Worm (Caenorhabditis elegans): ENCODE data around the gene hach-1.

hach-1 gene

ce11 chrIII:5565699-5566098 lies 10.4 kb downstream of the hach-1 start:
- no peak for TF ChIP-seq unc-3 (GFP tag; conservative IDR thresholded peaks at IDR 0.05)
- no peak for TF ChIP-seq unc-3 (tag; optimal IDR thresholded peaks at IDR 0.05)
- TF ChIP-seq unc-55 (GFP tag; optimal IDR thresholded peaks at IDR 0.05): peak; percentile 8
- no peak for TF ChIP-seq dve-1 (tag; optimal IDR thresholded peaks at IDR 0.05)

ce11 chrIII:5566496-5566895 lies 11.2 kb downstream of the hach-1 start:
- no peak for TF ChIP-seq ref-2 (tag; optimal IDR thresholded peaks at IDR 0.05)
- no peak for TF ChIP-seq ceh-9 (tag; optimal IDR thresholded peaks at IDR 0.05)
- TF ChIP-seq hlh-15 (tag; optimal IDR thresholded peaks at IDR 0.05): no peak
- no peak for TF ChIP-seq ahr-1 (tag; optimal IDR thresholded peaks at IDR 0.05)
- no peak for TF ChIP-seq lin-11 (tag; optimal IDR thresholded peaks at IDR 0.05)
- TF ChIP-seq pqm-1 (tag; optimal IDR thresholded peaks at IDR 0.05): no peak
- no peak for TF ChIP-seq unc-42 (tag; optimal IDR thresholded peaks at IDR 0.05)
- no peak for TF ChIP-seq T23F11.4 (GFP tag; optimal IDR thresholded peaks at IDR 0.05)
- no peak for TF ChIP-seq unc-86 (tag; optimal IDR thresholded peaks at IDR 0.05)
- TF ChIP-seq odd-2 (tag; optimal IDR thresholded peaks at IDR 0.05): no peak
- TF ChIP-seq pax-1 (tag; optimal IDR thresholded peaks at IDR 0.05): no peak

ce11 chrIII:5568265-5568664 lies 13.0 kb downstream of the hach-1 start:
- TF ChIP-seq gmeb-2 (tag; optimal IDR thresholded peaks at IDR 0.05): no peak
- no peak for TF ChIP-seq hlh-30 (tag; optimal IDR thresholded peaks at IDR 0.05; ENCODE audit: insufficient read depth)
- no peak for TF ChIP-seq ceh-14 (tag; optimal IDR thresholded peaks at IDR 0.05)
- no peak for TF ChIP-seq ceh-22 (tag; optimal IDR thresholded peaks at IDR 0.05)
- TF ChIP-seq elt-4 (tag; optimal IDR thresholded peaks at IDR 0.05): no peak

- TF ChIP-seq lim-6 (tag; optimal IDR thresholded peaks at IDR 0.05): no peak
- TF ChIP-seq hlh-30 (tag; optimal IDR thresholded peaks at IDR 0.05; ENCODE audit: insufficient read depth): no peak
- no peak for TF ChIP-seq unc-86 (tag; optimal IDR thresholded peaks at IDR 0.05)
- TF ChIP-seq unc-55 (GFP tag; optimal IDR thresholded peaks at IDR 0.05): no peak
- TF ChIP-seq fkh-10 (GFP tag; optimal IDR thresholded peaks at IDR 0.05): no peak
- TF ChIP-seq eyg-1 (tag; optimal IDR thresholded peaks at IDR 0.05): no peak
- TF ChIP-seq unc-3 (GFP tag; conservative IDR thresholded peaks at IDR 0.05): no peak
- no peak for TF ChIP-seq unc-3 (tag; optimal IDR thresholded peaks at IDR 0.05)
These were observed 13.4 kb downstream of the hach-1 start, which contains the start of gene nspb-12 for ce11 chrIII:5568679-5569078. TSS of gene nspb-12 (minus strand) at chrIII:5568779.

- TF ChIP-seq pha-4 (tag; optimal IDR thresholded peaks at IDR 0.05): no peak
- TF ChIP-seq sox-2 (GFP tag; IDR thresholded peaks at IDR 0.05): no peak
- TF ChIP-seq ets-4 (tag; optimal IDR thresholded peaks at IDR 0.05): no peak
- no peak for TF ChIP-seq unc-42 (tag; optimal IDR thresholded peaks at IDR 0.05)
- TF ChIP-seq zip-5 (tag; optimal IDR thresholded peaks at IDR 0.05): no peak
- no peak for TF ChIP-seq ceh-34 (tag; optimal IDR thresholded peaks at IDR 0.05)
- no peak for TF ChIP-seq ceh-14 (tag; optimal IDR thresholded peaks at IDR 0.05)
- no peak for TF ChIP-seq elt-4 (tag; optimal IDR thresholded peaks at IDR 0.05)
- no peak for TF ChIP-seq ceh-6 (GFP tag; optimal IDR thresholded peaks at IDR 0.05)
- TF ChIP-seq fax-1 (tag; optimal IDR thresholded peaks at IDR 0.05): no peak
- no peak for TF ChIP-seq elt-2 (tag; optimal IDR thresholded peaks at IDR 0.05)
- no peak for TF ChIP-seq ceh-31 (tag; optimal IDR thresholded peaks at IDR 0.05)
- no peak for TF ChIP-seq sox-4 (tag; optimal IDR thresholded peaks at IDR 0.05)
- TF ChIP-seq pros-1 (tag; optimal IDR thresholded peaks at IDR 0.05): no peak
These were observed 15.7 kb downstream of the hach-1 start for ce11 chrIII:5570814-5571443.

Data from whole organism, late embryonic.